Worm (Caenorhabditis elegans) whole organism, L3 larva: ENCODE data around the gene irld-56.

ENCODE experiments used
- R02D3.7 ChIP-seq: fragments of 150-350 bp; optimal IDR thresholded peaks from 2 replicates; lab custom pipeline; 2014; ENCODE audit warnings: missing biosample characterization, missing genetic modification characterization
- ZK546.5 ChIP-seq: sonication (generic microtip); optimal IDR thresholded peaks from 2 replicates; lab custom pipeline; 2017; ENCODE audit warnings: missing biosample characterization, missing genetic modification characterization
- ama-1 ChIP-seq: fragments of 150-350 bp; optimal IDR thresholded peaks from 2 replicates; lab custom pipeline; 2018
- ceh-16 ChIP-seq: sonication (generic microtip); optimal IDR thresholded peaks from 2 replicates; lab custom pipeline; 2017; ENCODE audit warnings: missing biosample characterization, missing genetic modification characterization
- ceh-28 ChIP-seq: fragments of 150-350 bp; optimal IDR thresholded peaks from 2 replicates; lab custom pipeline; 2014; ENCODE audit warnings: missing biosample characterization, missing genetic modification reagents, missing genetic modification characterization
- ceh-82 ChIP-seq: fragments of 150-350 bp; optimal IDR thresholded peaks from 2 replicates; lab custom pipeline; 2014; ENCODE audit warnings: missing biosample characterization, missing genetic modification characterization
- daf-12 ChIP-seq: fragments of 150-350 bp; optimal IDR thresholded peaks from 2 replicates; lab custom pipeline; 2014; ENCODE audit warnings: missing biosample characterization, missing genetic modification reagents, missing genetic modification characterization
- egl-5 ChIP-seq: fragments of 150-350 bp; optimal IDR thresholded peaks from 2 replicates; lab custom pipeline; 2017; ENCODE audit warnings: missing biosample characterization, missing genetic modification reagents, missing genetic modification characterization, inconsistent platforms
- elt-1 ChIP-seq: fragments of 150-350 bp; optimal IDR thresholded peaks from 2 replicates; lab custom pipeline; 2014; ENCODE audit warnings: missing biosample characterization, missing genetic modification characterization
- elt-2 ChIP-seq: sonication (generic microtip); optimal IDR thresholded peaks from 2 replicates; lab custom pipeline; 2016; ENCODE audit warnings: missing genetic modification reagents, mild to moderate bottlenecking, missing genetic modification characterization, missing compliant biosample characterization
- elt-3 ChIP-seq, 3 experiments: fragments of 150-350 bp in 1 of 3; sonication (generic microtip) in 2 of 3; optimal IDR thresholded peaks; 2 replicates in 2 of 3; 4 replicates in 1 of 3; lab custom pipeline; 2014 to 2017; ENCODE audit warnings: missing biosample characterization in 3 of 3, missing genetic modification characterization in 3 of 3
- fkh-10 ChIP-seq: sonication (generic microtip); optimal IDR thresholded peaks from 2 replicates; lab custom pipeline; 2017; ENCODE audit warnings: missing biosample characterization, missing genetic modification reagents, missing genetic modification characterization
- fkh-2 ChIP-seq: fragments of 150-350 bp; optimal IDR thresholded peaks from 2 replicates; lab custom pipeline; 2014; ENCODE audit warnings: missing biosample characterization, missing genetic modification reagents, missing genetic modification characterization
- hmg-11 ChIP-seq: sonication (generic microtip); optimal IDR thresholded peaks from 2 replicates; lab custom pipeline; 2016; ENCODE audit warnings: missing genetic modification characterization, missing compliant biosample characterization
- lin-15B ChIP-seq: fragments of 150-350 bp; optimal IDR thresholded peaks from 2 replicates; lab custom pipeline; 2014; ENCODE audit warnings: missing biosample characterization, missing genetic modification characterization
- mdl-1 ChIP-seq: fragments of 150-350 bp; optimal IDR thresholded peaks from 2 replicates; lab custom pipeline; 2014; ENCODE audit warnings: missing biosample characterization, missing genetic modification characterization
- mml-1 ChIP-seq: fragments of 150-350 bp; sonication (generic microtip); optimal IDR thresholded peaks from 3 replicates; lab custom pipeline; 2014; ENCODE audit warnings: missing biosample characterization, missing genetic modification characterization
- nfya-1 ChIP-seq: sonication (generic microtip); optimal IDR thresholded peaks from 2 replicates; lab custom pipeline; 2017; ENCODE audit warnings: missing genetic modification characterization, mild to moderate bottlenecking, missing compliant biosample characterization, antibody characterized with exemption, moderate library complexity; ENCODE audit not compliant: insufficient read depth
- nhr-11 ChIP-seq: fragments of 150-350 bp; optimal IDR thresholded peaks from 2 replicates; lab custom pipeline; 2014; ENCODE audit warnings: missing biosample characterization, missing genetic modification characterization
- nhr-12 ChIP-seq: fragments of 150-350 bp; optimal IDR thresholded peaks from 2 replicates; lab custom pipeline; 2014; ENCODE audit warnings: missing biosample characterization, missing genetic modification characterization
- nhr-23 ChIP-seq: fragments of 150-350 bp; optimal IDR thresholded peaks from 2 replicates; lab custom pipeline; 2014; ENCODE audit warnings: missing biosample characterization, missing genetic modification reagents, missing genetic modification characterization
- nhr-237 ChIP-seq: fragments of 150-350 bp; optimal IDR thresholded peaks from 2 replicates; lab custom pipeline; 2014; ENCODE audit warnings: missing biosample characterization, missing genetic modification characterization
- nhr-25 ChIP-seq: sonication (generic microtip); optimal IDR thresholded peaks from 2 replicates; lab custom pipeline; 2017; ENCODE audit warnings: missing biosample characterization, missing genetic modification characterization
- nhr-28 ChIP-seq: fragments of 150-350 bp; optimal IDR thresholded peaks from 2 replicates; lab custom pipeline; 2014; ENCODE audit warnings: missing biosample characterization, missing genetic modification characterization
- nhr-43 ChIP-seq: sonication (generic microtip); optimal IDR thresholded peaks from 2 replicates; lab custom pipeline; 2016; ENCODE audit warnings: mild to moderate bottlenecking, missing genetic modification characterization, missing compliant biosample characterization; ENCODE audit not compliant: poor library complexity, severe bottlenecking
- nhr-76 ChIP-seq: fragments of 150-350 bp; sonication (generic microtip); optimal IDR thresholded peaks from 5 replicates; lab custom pipeline; 2014; ENCODE audit warnings: missing biosample characterization, missing genetic modification characterization
- nhr-77 ChIP-seq: fragments of 150-350 bp; optimal IDR thresholded peaks from 2 replicates; lab custom pipeline; 2014; ENCODE audit warnings: missing biosample characterization, missing genetic modification characterization
- pha-4 ChIP-seq: fragments of 150-350 bp; optimal IDR thresholded peaks from 2 replicates; lab custom pipeline; 2014; ENCODE audit warnings: missing biosample characterization, missing genetic modification reagents, missing genetic modification characterization
- pqm-1 ChIP-seq: fragments of 150-350 bp; optimal IDR thresholded peaks from 2 replicates; lab custom pipeline; 2017; ENCODE audit warnings: missing biosample characterization, missing genetic modification characterization, inconsistent platforms
- skn-1 ChIP-seq: fragments of 150-350 bp; optimal IDR thresholded peaks from 2 replicates; lab custom pipeline; 2014; ENCODE audit warnings: missing biosample characterization, missing genetic modification characterization
- tbx-2 ChIP-seq: sonication (generic microtip); optimal IDR thresholded peaks from 2 replicates; lab custom pipeline; 2016; ENCODE audit warnings: mild to moderate bottlenecking, missing genetic modification characterization, missing compliant biosample characterization
- unc-39 ChIP-seq: sonication (generic microtip); optimal IDR thresholded peaks from 4 replicates; lab custom pipeline; 2017; ENCODE audit warnings: missing biosample characterization, missing genetic modification characterization
- zag-1 ChIP-seq: fragments of 150-350 bp; optimal IDR thresholded peaks from 2 replicates; lab custom pipeline; 2014; ENCODE audit warnings: missing biosample characterization, missing genetic modification characterization
- ztf-11 ChIP-seq: fragments of 150-350 bp; optimal IDR thresholded peaks from 2 replicates; lab custom pipeline; 2014; ENCODE audit warnings: missing biosample characterization, missing genetic modification characterization
- ztf-4 ChIP-seq: fragments of 150-350 bp; optimal IDR thresholded peaks from 2 replicates; lab custom pipeline; 2014; ENCODE audit warnings: missing biosample characterization, missing genetic modification characterization

The irld-56 gene

DNA sequence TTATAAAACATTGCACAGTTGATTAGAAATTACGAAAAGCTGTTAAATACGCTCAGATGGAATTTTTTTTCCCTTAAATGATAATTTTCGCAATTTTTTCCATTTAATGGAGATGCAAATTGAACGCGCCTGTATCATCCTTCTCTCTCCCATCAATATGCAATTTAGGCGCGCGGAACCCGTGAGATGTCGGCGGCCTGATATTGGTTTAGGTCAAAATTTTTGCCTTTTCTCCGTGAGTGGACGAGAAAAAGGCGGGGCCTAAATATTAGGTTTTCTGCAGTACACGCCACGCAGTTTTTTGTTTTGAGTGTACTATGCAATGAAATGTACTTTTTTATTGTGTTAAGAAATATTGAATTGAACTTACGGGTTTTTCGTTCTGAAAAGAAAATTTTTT is 29.9 kb downstream of the irld-56 start:
- no peak for TF ChIP-seq nhr-11 (tag; lab: Kevin White, UChicago)
- TF ChIP-seq ceh-16 (tag; lab: Kevin White, UChicago) = no peak

DNA sequence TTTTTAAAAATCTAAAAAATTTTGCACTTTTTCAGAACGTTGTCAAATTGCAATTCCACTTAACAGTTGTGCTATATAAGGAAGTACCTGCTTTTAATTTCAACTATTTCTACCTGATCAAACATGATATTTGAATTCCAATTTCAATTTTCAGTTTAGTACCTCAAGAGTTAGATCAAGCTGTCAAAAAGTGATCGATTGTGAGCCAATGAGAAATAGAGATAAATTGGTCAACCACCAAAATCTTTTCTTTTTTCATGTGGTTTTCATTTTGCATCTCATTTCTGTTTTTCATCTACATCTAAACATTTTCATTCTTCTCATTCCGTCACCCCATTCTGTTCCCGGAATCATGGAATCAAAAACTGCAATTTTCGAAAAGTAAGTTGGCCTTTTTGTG is 31.0 kb downstream of the irld-56 start, which contains the start of gene egl-23:
TSS of gene egl-23 (plus strand) at position 301 of the 400 bp plus-strand sequence.
- TF ChIP-seq tbx-2 (tag; lab: Kevin White, UChicago) (no peak), lin-15B (tag; lab: Kevin White, UChicago) (no peak), nhr-76 (tag; lab: Kevin White, UChicago) (no peak), skn-1 (tag; lab: Kevin White, UChicago) (no peak), ztf-4 (tag; lab: Kevin White, UChicago) (no peak), fkh-2 (tag; lab: Kevin White, UChicago) (no peak), egl-5 (tag; lab: Kevin White, UChicago) (no peak), ceh-28 (no peak)

DNA sequence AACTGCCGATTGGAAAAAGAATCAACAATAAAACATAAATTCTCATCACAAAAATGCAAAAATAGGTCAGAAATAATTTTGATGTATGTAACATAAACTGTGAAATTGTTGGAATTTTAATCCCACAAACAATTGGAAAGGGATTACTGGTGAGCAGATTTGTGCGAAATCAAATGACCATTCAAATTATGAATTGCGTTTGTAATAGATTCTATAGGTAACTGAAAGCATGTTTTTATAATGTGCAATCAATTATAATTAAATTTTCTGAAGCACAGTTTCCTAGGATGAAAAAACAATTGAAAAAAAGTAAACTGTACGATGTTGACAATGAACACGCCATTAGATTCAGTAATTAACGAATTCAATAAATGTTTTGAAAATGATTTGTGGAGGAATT is 34.1 kb downstream of the irld-56 start, which contains the start of gene tor-1:
TSS of gene tor-1 (minus strand) at position 101 of the 400 bp plus-strand sequence.
- TF ChIP-seq ZK546.5 (tag; lab: Kevin White, UChicago) (no peak), fkh-10 (no peak), elt-3 (tag; optimal IDR thresholded peaks at IDR 0.05; lab: Kevin White, UChicago) (no peak), ama-1 (lab: Kevin White, UChicago) (no peak), nhr-43 (tag; lab: Kevin White, UChicago) (no peak), nhr-11 (tag; lab: Kevin White, UChicago) (no peak), ztf-11 (tag; lab: Kevin White, UChicago) (no peak), zag-1 (tag; lab: Kevin White, UChicago) (no peak), nhr-76 (tag; lab: Kevin White, UChicago) (no peak), nhr-25 (no peak), ceh-82 (no peak), nhr-77 (tag; lab: Kevin White, UChicago) (no peak), unc-39 (tag; lab: Kevin White, UChicago) (no peak), pqm-1 (no peak), mdl-1 (no peak)
- TF ChIP-seq, all 47 proteins: peak for 0

DNA sequence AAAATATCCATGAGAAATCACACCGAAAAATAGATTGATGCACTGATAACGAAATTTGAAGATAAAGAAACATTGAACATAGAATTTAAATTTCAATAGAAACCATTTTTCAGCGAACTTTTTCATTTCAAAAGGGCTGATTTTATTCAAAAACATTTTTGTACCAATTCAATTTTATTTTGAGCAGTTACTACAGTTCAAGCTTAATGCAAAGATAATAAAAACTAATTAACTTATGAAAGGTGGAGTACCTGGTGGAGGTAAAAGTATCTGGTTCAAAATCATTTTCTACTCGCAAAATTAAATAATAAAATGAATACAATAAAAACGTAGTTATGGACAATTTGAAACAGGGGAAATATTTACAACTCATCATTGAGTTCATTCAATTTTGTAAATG is 35.7 kb downstream of the irld-56 start, which contains the start of gene tor-2:
TSS of gene tor-2 (minus strand) at position 101 of the 400 bp plus-strand sequence.
- TF ChIP-seq elt-2 (tag; lab: Kevin White, UChicago) = no peak
- TF ChIP-seq nhr-12 (tag; lab: Kevin White, UChicago) = no peak
- no peak for TF ChIP-seq zag-1 (tag; lab: Kevin White, UChicago)
- no peak for TF ChIP-seq nhr-23 (tag; lab: Kevin White, UChicago)
- no peak for TF ChIP-seq R02D3.7 (tag; lab: Kevin White, UChicago)
- TF ChIP-seq nhr-11 (tag; lab: Kevin White, UChicago) = no peak
- no peak for TF ChIP-seq elt-1 (tag; lab: Kevin White, UChicago)
- TF ChIP-seq tbx-2 (tag; lab: Kevin White, UChicago) = no peak
- TF ChIP-seq nhr-28 (tag; lab: Kevin White, UChicago) = no peak
- TF ChIP-seq ceh-28 = no peak
- TF ChIP-seq nhr-76 (tag; lab: Kevin White, UChicago) = no peak
- TF ChIP-seq daf-12 (tag; lab: Kevin White, UChicago) = no peak

DNA sequence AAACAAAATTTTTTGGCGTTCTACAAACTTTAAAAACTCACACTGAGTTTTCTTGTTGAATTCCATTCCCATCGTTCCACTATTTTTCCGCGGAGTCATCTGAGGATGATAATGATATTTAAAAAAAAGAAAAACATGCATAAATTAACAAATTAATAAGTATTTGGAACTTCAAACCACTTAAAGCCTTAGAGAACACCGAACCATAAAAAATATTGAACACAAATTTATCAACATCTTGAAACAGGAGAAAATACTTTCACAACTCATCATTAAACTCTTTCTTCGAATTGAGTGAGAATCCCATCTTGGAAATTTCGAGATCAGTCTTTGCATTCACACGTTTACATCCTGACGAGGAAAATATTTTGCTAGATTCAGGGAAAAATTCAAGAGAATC is 37.4 kb downstream of the irld-56 start, which contains the start of gene gei-18:
TSS of gene gei-18 (minus strand) at position 101 of the 400 bp plus-strand sequence.
- TF ChIP-seq nfya-1 (tag; lab: Kevin White, UChicago) = no peak
- TF ChIP-seq hmg-11 (tag; lab: Kevin White, UChicago) = no peak
- no peak for TF ChIP-seq R02D3.7 (tag; lab: Kevin White, UChicago)
- no peak for TF ChIP-seq elt-2 (tag; lab: Kevin White, UChicago)
- no peak for TF ChIP-seq nhr-237 (tag; lab: Kevin White, UChicago)
- no peak for TF ChIP-seq pha-4 (tag; lab: Kevin White, UChicago)
- TF ChIP-seq nhr-23 (tag; lab: Kevin White, UChicago) = no peak
- no peak for TF ChIP-seq nhr-28 (tag; lab: Kevin White, UChicago)
- no peak for TF ChIP-seq tbx-2 (tag; lab: Kevin White, UChicago)
- TF ChIP-seq mml-1 = no peak
